Fruit fly (Drosophila melanogaster): ENCODE data around the gene daed.

The daed gene

DNA sequence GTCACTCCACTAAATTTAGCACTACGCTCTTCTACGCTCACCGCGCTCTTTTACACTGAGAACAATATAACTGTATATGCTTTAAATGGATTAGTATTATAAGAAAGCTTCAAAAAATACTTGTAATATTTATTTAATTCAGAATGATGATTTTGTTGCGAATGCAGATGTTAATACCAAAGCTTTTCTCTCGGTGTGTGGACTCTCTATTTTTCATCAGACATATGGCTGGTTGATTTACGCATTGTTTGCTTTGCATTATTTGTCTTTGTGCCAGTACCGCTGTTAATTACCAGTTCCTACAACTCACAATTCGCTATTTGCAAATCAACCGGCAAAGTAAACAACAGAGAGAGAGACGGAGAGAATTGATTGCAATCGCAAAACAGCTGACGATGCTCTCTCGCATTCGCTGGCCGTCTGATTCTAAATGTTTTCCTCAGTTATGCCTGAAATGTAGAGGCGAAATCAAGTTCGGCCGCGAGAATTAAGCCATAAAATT is 5.6 kb upstream of the daed start (continued):
- TF ChIP-seq CG1603 (tag; optimal IDR thresholded peaks at IDR 0.05) (peak; percentile 96), CG2116 (GFP tag; optimal IDR thresholded peaks at IDR 0.05) (peak; percentile 89), CG10431 (GFP tag; optimal IDR thresholded peaks at IDR 0.05) (peak; percentile 72), unpg (GFP tag; optimal IDR thresholded peaks at IDR 0.05) (peak; percentile 95), dmrt99B (tag; optimal IDR thresholded peaks at IDR 0.05) (peak; percentile 96), CG12744 (GFP tag; optimal IDR thresholded peaks at IDR 0.05) (peak; percentile 93), zen2 (GFP tag; IDR thresholded peaks at IDR 0.05; ENCODE audit: partially characterized antibody) (no peak), bbx (GFP tag; IDR thresholded peaks at IDR 0.05; ENCODE audit: partially characterized antibody) (no peak), ap (GFP tag; IDR thresholded peaks at IDR 0.05) (peak; percentile 97), D19B (GFP tag; optimal IDR thresholded peaks at IDR 0.05) (peak; percentile 86), CG9215 (GFP tag; IDR thresholded peaks at IDR 0.05) (peak; percentile 93), dm (GFP tag; optimal IDR thresholded peaks at IDR 0.05) (peak; percentile 86), MBD-R2 (GFP tag; IDR thresholded peaks at IDR 0.05) (peak; percentile 96), Pdp1 (GFP tag; optimal IDR thresholded peaks at IDR 0.05) (peak; percentile 94 to 96), CG7786 (GFP tag; optimal IDR thresholded peaks at IDR 0.05) (peak; percentile 97), CG11696 (GFP tag; IDR thresholded peaks at IDR 0.05) (peak; percentile 94), CG3407 (GFP tag; optimal IDR thresholded peaks at IDR 0.05) (peak; percentile 92), CG15601 (tag; optimal IDR thresholded peaks at IDR 0.05) (peak; percentile 89), CG3065 (GFP tag; optimal IDR thresholded peaks at IDR 0.05) (peak; percentile 84), CG10462 (GFP tag; optimal IDR thresholded peaks at IDR 0.05) (peak; percentile 91), CG18599 (GFP tag; optimal IDR thresholded peaks at IDR 0.05) (peak; percentile 97), btn (GFP tag; optimal IDR thresholded peaks at IDR 0.05) (peak; percentile 87), fd64A (GFP tag; optimal IDR thresholded peaks at IDR 0.05) (peak; percentile 90), CG8388 (GFP tag; optimal IDR thresholded peaks at IDR 0.05) (peak; percentile 92), Ets97D (GFP tag; optimal IDR thresholded peaks at IDR 0.05) (peak; percentile 85), CG12769 (tag; optimal IDR thresholded peaks at IDR 0.05) (peak; percentile 99), CG7556 (GFP tag; optimal IDR thresholded peaks at IDR 0.05) (peak; percentile 97), tap (tag; optimal IDR thresholded peaks at IDR 0.05) (peak; percentile 96), fd96Cb (tag; optimal IDR thresholded peaks at IDR 0.05) (peak; percentile 93), CG15479 (GFP tag; optimal IDR thresholded peaks at IDR 0.05) (peak; percentile 75), Nf-YA (GFP tag; IDR thresholded peaks at IDR 0.05) (peak; percentile 96), CG9727 (GFP tag; optimal IDR thresholded peaks at IDR 0.05) (peak; percentile 97), TFAM (GFP tag; optimal IDR thresholded peaks at IDR 0.05) (peak; percentile 78), CG10147 (GFP tag; optimal IDR thresholded peaks at IDR 0.05) (peak; percentile 95), Doc3 (GFP tag; IDR thresholded peaks at IDR 0.05; ENCODE audit: partially characterized antibody) (no peak), repo (GFP tag; optimal IDR thresholded peaks at IDR 0.05) (peak; percentile 88), lab (GFP tag; optimal IDR thresholded peaks at IDR 0.05) (peak; percentile 97), sob (GFP tag; IDR thresholded peaks at IDR 0.05) (peak; percentile 99), mam (GFP tag; optimal IDR thresholded peaks at IDR 0.05) (peak; percentile 96), CG16779 (GFP tag; IDR thresholded peaks at IDR 0.05) (peak; percentile 96), Sin3A (optimal IDR thresholded peaks at IDR 0.05) (no peak), CG7357 (GFP tag; IDR thresholded peaks at IDR 0.05) (peak; percentile 87), ftz-f1 (GFP tag; optimal IDR thresholded peaks at IDR 0.05) (peak; percentile 68), shn (GFP tag; optimal IDR thresholded peaks at IDR 0.05) (peak; percentile 94), ATbp (GFP tag; optimal IDR thresholded peaks at IDR 0.05) (peak; percentile 96), CG8281 (tag; optimal IDR thresholded peaks at IDR 0.05) (peak; percentile 81), gro (GFP tag; optimal IDR thresholded peaks at IDR 0.05) (peak; percentile 98), CG3726 (GFP tag; IDR thresholded peaks at IDR 0.05) (peak; percentile 94), trh (GFP tag; optimal IDR thresholded peaks at IDR 0.05) (peak; percentile 94), Optix (GFP tag; IDR thresholded peaks at IDR 0.05) (peak; percentile 92)
